Fruit fly (Drosophila melanogaster) whole organism, embryonic: ENCODE measurements around the gene CG8958.

Experiments
- Ada2b ChIP-seq: fragments of 200-800 bp; sonication (Bioruptor generic); IDR thresholded peaks from 2 replicates; pipeline ENCODE4 v1.3.6; 2022; ENCODE audit warnings: missing biosample characterization, missing genetic modification characterization
- Bgb ChIP-seq: fragments of 200-800 bp; sonication (Bioruptor generic); IDR thresholded peaks from 2 replicates; pipeline ENCODE4 v1.3.6; 2022; ENCODE audit warnings: missing biosample characterization, missing genetic modification characterization; ENCODE audit not compliant: partially characterized antibody
- Blimp-1 ChIP-seq: fragments of 200-800 bp; sonication (Bioruptor generic); optimal IDR thresholded peaks from 3 replicates; lab custom pipeline; 2018; ENCODE audit warnings: missing biosample characterization, missing genetic modification characterization, mild to moderate bottlenecking, moderate library complexity, missing genetic modification reagents
- CG10979 ChIP-seq: fragments of 200-800 bp; sonication (Bioruptor generic); optimal IDR thresholded peaks from 2 replicates; lab custom pipeline; 2018; ENCODE audit warnings: missing biosample characterization, mild to moderate bottlenecking, missing genetic modification characterization, moderate library complexity
- CG11456 ChIP-seq: fragments of 200-800 bp; sonication (Bioruptor generic); IDR thresholded peaks from 3 replicates; pipeline ENCODE4 v1.3.6; 2022; ENCODE audit warnings: missing biosample characterization, missing genetic modification characterization
- CG12071 ChIP-seq: fragments of 200-800 bp; sonication (Bioruptor generic); optimal IDR thresholded peaks from 3 replicates; lab custom pipeline; 2018; ENCODE audit warnings: missing biosample characterization, mild to moderate bottlenecking, missing genetic modification characterization
- CG12769 ChIP-seq: fragments of 200-800 bp; sonication (Bioruptor generic); optimal IDR thresholded peaks from 2 replicates; lab custom pipeline; 2019; ENCODE audit warnings: missing biosample characterization, mild to moderate bottlenecking, missing genetic modification characterization, moderate library complexity
- CG13287 ChIP-seq: fragments of 200-800 bp; sonication (Bioruptor generic); IDR thresholded peaks from 2 replicates; pipeline ENCODE4 v1.3.6; 2022; ENCODE audit warnings: missing biosample characterization, missing genetic modification characterization; ENCODE audit not compliant: partially characterized antibody
- CG15269 ChIP-seq: fragments of 200-800 bp; sonication (Bioruptor generic); optimal IDR thresholded peaks from 2 replicates; lab custom pipeline; 2018; ENCODE audit warnings: missing biosample characterization, mild to moderate bottlenecking, missing genetic modification characterization, moderate library complexity
- CG15479 ChIP-seq: fragments of 200-800 bp; sonication (Bioruptor generic); optimal IDR thresholded peaks from 3 replicates; lab custom pipeline; 2019; ENCODE audit warnings: missing biosample characterization, mild to moderate bottlenecking, missing genetic modification characterization, moderate library complexity
- CG15696 ChIP-seq: fragments of 200-800 bp; sonication (Bioruptor generic); optimal IDR thresholded peaks from 2 replicates; lab custom pipeline; 2019; ENCODE audit warnings: missing biosample characterization, mild to moderate bottlenecking, missing genetic modification characterization, moderate library complexity
- CG18764 ChIP-seq: fragments of 200-800 bp; sonication (Bioruptor generic); optimal IDR thresholded peaks from 3 replicates; lab custom pipeline; 2016; ENCODE audit warnings: missing biosample characterization, missing genetic modification characterization
- CG32532 ChIP-seq: fragments of 200-800 bp; sonication (Bioruptor generic); IDR thresholded peaks from 2 replicates; pipeline ENCODE4 v1.3.6; 2022; ENCODE audit warnings: missing biosample characterization, missing genetic modification characterization
- CG4707 ChIP-seq: fragments of 200-800 bp; sonication (Bioruptor generic); optimal IDR thresholded peaks from 2 replicates; lab custom pipeline; 2018; ENCODE audit warnings: missing biosample characterization, mild to moderate bottlenecking, missing genetic modification characterization, moderate library complexity
- CG7271 ChIP-seq: fragments of 200-800 bp; sonication (Bioruptor generic); optimal IDR thresholded peaks from 2 replicates; lab custom pipeline; 2018; ENCODE audit warnings: missing biosample characterization, mild to moderate bottlenecking, missing genetic modification characterization, moderate library complexity
- CG7786 ChIP-seq: fragments of 200-800 bp; sonication (Bioruptor generic); optimal IDR thresholded peaks from 2 replicates; lab custom pipeline; 2016; ENCODE audit warnings: missing biosample characterization, missing genetic modification characterization
- CG7839 ChIP-seq: fragments of 200-800 bp; sonication (Bioruptor generic); optimal IDR thresholded peaks from 3 replicates; lab custom pipeline; 2018; ENCODE audit warnings: missing biosample characterization, mild to moderate bottlenecking, missing genetic modification characterization, moderate library complexity
- CG7987 ChIP-seq: fragments of 200-800 bp; sonication (Bioruptor generic); optimal IDR thresholded peaks from 2 replicates; lab custom pipeline; 2018; ENCODE audit warnings: missing biosample characterization, mild to moderate bottlenecking, missing genetic modification characterization, moderate library complexity
- Deaf1 ChIP-seq: fragments of 200-800 bp; optimal IDR thresholded peaks from 3 replicates; lab custom pipeline; 2019; ENCODE audit warnings: missing biosample characterization, mild to moderate bottlenecking, missing genetic modification characterization, moderate library complexity
- E2f2 ChIP-seq: fragments of 200-800 bp; sonication (Bioruptor generic); IDR thresholded peaks from 2 replicates; pipeline ENCODE4 v1.3.6; 2022; ENCODE audit warnings: missing biosample characterization, missing genetic modification characterization
- Fer2 ChIP-seq: fragments of 200-800 bp; sonication (Bioruptor generic); optimal IDR thresholded peaks from 2 replicates; lab custom pipeline; 2018; ENCODE audit warnings: missing biosample characterization, mild to moderate bottlenecking, missing genetic modification characterization, moderate library complexity
- Fer3 ChIP-seq: fragments of 200-800 bp; sonication (Bioruptor generic); optimal IDR thresholded peaks from 2 replicates; lab custom pipeline; 2018; ENCODE audit warnings: missing biosample characterization, mild to moderate bottlenecking, missing genetic modification characterization, moderate library complexity
- GATAe ChIP-seq: fragments of 200-800 bp; sonication (Bioruptor generic); conservative IDR thresholded peaks from 2 replicates; pipeline ENCODE4 v1.3.6; 2022; ENCODE audit warnings: missing biosample characterization, missing genetic modification characterization
- H15 ChIP-seq: fragments of 200-800 bp; sonication (Bioruptor generic); IDR thresholded peaks from 3 replicates; pipeline ENCODE4 v1.3.6; 2022; ENCODE audit warnings: missing biosample characterization, missing genetic modification characterization
- Hand ChIP-seq: fragments of 200-800 bp; sonication (Bioruptor generic); optimal IDR thresholded peaks from 2 replicates; lab custom pipeline; 2017; ENCODE audit warnings: mild to moderate bottlenecking, missing biosample characterization, missing genetic modification reagents, missing genetic modification characterization
- HmgD ChIP-seq: fragments of 200-800 bp; sonication (Bioruptor generic); optimal IDR thresholded peaks from 3 replicates; lab custom pipeline; 2016; ENCODE audit warnings: missing biosample characterization, missing genetic modification characterization
- Mrtf ChIP-seq: fragments of 200-800 bp; sonication (Bioruptor generic); IDR thresholded peaks from 3 replicates; pipeline ENCODE4 v1.3.6; 2022; ENCODE audit warnings: missing biosample characterization, missing genetic modification characterization
- Optix ChIP-seq: fragments of 200-800 bp; sonication (Bioruptor generic); IDR thresholded peaks from 3 replicates; pipeline ENCODE4 v1.3.6; 2022; ENCODE audit warnings: missing biosample characterization, missing genetic modification characterization
- TFAM ChIP-seq: fragments of 200-800 bp; sonication (Bioruptor generic); optimal IDR thresholded peaks from 2 replicates; lab custom pipeline; 2017; ENCODE audit warnings: missing biosample characterization, missing genetic modification characterization, inconsistent platforms
- ap ChIP-seq: fragments of 200-800 bp; sonication (Bioruptor generic); IDR thresholded peaks from 2 replicates; pipeline ENCODE4 v1.3.6; 2022; ENCODE audit warnings: missing biosample characterization, missing genetic modification characterization
- az2 ChIP-seq: fragments of 200-800 bp; sonication (Bioruptor generic); optimal IDR thresholded peaks from 3 replicates; lab custom pipeline; 2016; ENCODE audit warnings: missing biosample characterization, missing genetic modification characterization
- cad ChIP-seq: fragments of >200 bp; optimal IDR thresholded peaks from 2 replicates; lab custom pipeline; 2017; ENCODE audit warnings: missing biosample characterization, missing genetic modification characterization
- cato ChIP-seq: fragments of 200-800 bp; sonication (Bioruptor generic); optimal IDR thresholded peaks from 2 replicates; lab custom pipeline; 2016; ENCODE audit warnings: missing biosample characterization, missing genetic modification characterization, borderline replicate concordance
- dimm ChIP-seq: fragments of 200-800 bp; sonication (Bioruptor generic); IDR thresholded peaks from 2 replicates; pipeline ENCODE4 v1.3.6; 2022; ENCODE audit warnings: missing biosample characterization, missing genetic modification characterization
- disco-r ChIP-seq: fragments of 200-800 bp; sonication (Bioruptor generic); optimal IDR thresholded peaks from 2 replicates; lab custom pipeline; 2016; ENCODE audit warnings: missing biosample characterization, missing genetic modification characterization
- fu2 ChIP-seq: fragments of 200-800 bp; sonication (Bioruptor generic); optimal IDR thresholded peaks from 2 replicates; lab custom pipeline; 2016; ENCODE audit warnings: missing biosample characterization, missing genetic modification characterization
- insv ChIP-seq, 2 experiments: fragments of 200-800 bp; sonication (Bioruptor generic); optimal IDR thresholded peaks; 3 replicates each; lab custom pipeline; 2016 to 2018; ENCODE audit warnings: missing biosample characterization in 2 of 2, missing genetic modification characterization in 2 of 2
- jing ChIP-seq: fragments of 200-800 bp; sonication (Bioruptor generic); optimal IDR thresholded peaks from 2 replicates; lab custom pipeline; 2018; ENCODE audit warnings: missing biosample characterization, mild to moderate bottlenecking, missing genetic modification characterization
- ken ChIP-seq: fragments of 200-800 bp; sonication (Bioruptor generic); IDR thresholded peaks from 3 replicates; pipeline ENCODE4 v1.3.6; 2022; ENCODE audit warnings: missing biosample characterization, missing genetic modification characterization
- mirr ChIP-seq: fragments of 200-800 bp; sonication (Bioruptor generic); optimal IDR thresholded peaks from 3 replicates; lab custom pipeline; 2018; ENCODE audit warnings: missing biosample characterization, mild to moderate bottlenecking, missing genetic modification characterization
- nerfin-2 ChIP-seq: fragments of 200-800 bp; sonication (Bioruptor generic); IDR thresholded peaks from 2 replicates; pipeline ENCODE4 v1.3.6; 2022; ENCODE audit warnings: missing biosample characterization, missing genetic modification characterization; ENCODE audit not compliant: partially characterized antibody
- nom ChIP-seq: fragments of 200-800 bp; sonication (Bioruptor generic); optimal IDR thresholded peaks from 2 replicates; lab custom pipeline; 2017; ENCODE audit warnings: missing biosample characterization, missing genetic modification characterization, mild to moderate bottlenecking, moderate library complexity, missing genetic modification reagents
- phol ChIP-seq: fragments of 200-800 bp; sonication (Bioruptor generic); optimal IDR thresholded peaks from 3 replicates; lab custom pipeline; 2018; ENCODE audit warnings: missing biosample characterization, mild to moderate bottlenecking, missing genetic modification characterization, moderate library complexity
- pnt ChIP-seq: fragments of 200-800 bp; sonication (Bioruptor generic); optimal IDR thresholded peaks from 3 replicates; lab custom pipeline; 2016; ENCODE audit warnings: missing biosample characterization, missing genetic modification characterization
- prd ChIP-seq, 3 experiments: fragments of >200 bp in 2 of 3; fragments of 200-800 bp in 1 of 3; sonication (Bioruptor generic) in 1 of 3; optimal IDR thresholded peaks in 2 of 3; IDR thresholded peaks in 1 of 3; 2 replicates in 2 of 3; 3 replicates in 1 of 3; pipeline versions ENCODE4 v1.3.6 to Lab custom; 2017 to 2022; ENCODE audit warnings: missing biosample characterization in 1 of 3, missing genetic modification characterization in 1 of 3
- pros ChIP-seq: fragments of 200-800 bp; sonication (Bioruptor generic); optimal IDR thresholded peaks from 3 replicates; lab custom pipeline; 2019; ENCODE audit warnings: missing biosample characterization, mild to moderate bottlenecking, missing genetic modification characterization, moderate library complexity
- rib ChIP-seq: fragments of 200-800 bp; sonication (Bioruptor generic); IDR thresholded peaks from 2 replicates; pipeline ENCODE4 v1.3.6; 2022; ENCODE audit warnings: missing biosample characterization, missing genetic modification characterization
- scrt ChIP-seq: fragments of 200-800 bp; sonication (Bioruptor generic); optimal IDR thresholded peaks from 2 replicates; lab custom pipeline; 2018; ENCODE audit warnings: missing biosample characterization, mild to moderate bottlenecking, missing genetic modification characterization, moderate library complexity
- stc ChIP-seq: fragments of 200-800 bp; sonication (Bioruptor generic); IDR thresholded peaks from 2 replicates; pipeline ENCODE4 v1.3.6; 2022; ENCODE audit warnings: missing biosample characterization, missing genetic modification characterization

Gene CG8958

dm6 chrX:16104738-16105426 is 21.9 kb downstream of the CG8958 start, which contains the start of the genes CG42353 and CG42354 (continued):
- TF ChIP-seq TFAM (GFP tag; lab: Kevin White, UChicago) (peak; percentile 82), CG7839 (tag; lab: Kevin White, UChicago) (peak; percentile 97), GATAe (GFP tag; lab: Robert Waterston, UW) (peak; percentile 79), CG4707 (GFP tag; lab: Kevin White, UChicago) (peak; percentile 83), CG32532 (GFP tag; lab: Robert Waterston, UW) (peak; percentile 94), CG18764 (GFP tag; lab: Kevin White, UChicago) (peak; percentile 94), scrt (GFP tag; lab: Kevin White, UChicago) (peak; percentile 90), dimm (GFP tag; lab: Robert Waterston, UW) (peak; percentile 86), fu2 (peak; percentile 92), CG10979 (tag; lab: Kevin White, UChicago) (peak; percentile 98), Ada2b (GFP tag; lab: Robert Waterston, UW) (peak; percentile 92), prd (optimal IDR thresholded peaks at IDR 0.05; lab: Kevin White, UChicago) (no peak), prd (GFP tag; IDR thresholded peaks at IDR 0.05; lab: Robert Waterston, UW) (peak; percentile 96), ap (GFP tag; lab: Robert Waterston, UW) (peak; percentile 88), H15 (peak; percentile 92), CG12071 (GFP tag; lab: Kevin White, UChicago) (peak; percentile 92), stc (GFP tag; lab: Robert Waterston, UW) (peak; percentile 95), CG13287 (GFP tag; lab: Robert Waterston, UW) (no peak), CG15269 (tag; lab: Kevin White, UChicago) (peak; percentile 95), nerfin-2 (GFP tag; lab: Robert Waterston, UW) (peak; percentile 35; the same call in 1 of the 2 replicates), HmgD (peak; percentile 44), phol (peak; percentile 98), Optix (GFP tag; lab: Robert Waterston, UW) (peak; percentile 86; the same call in 2 of the 3 replicates), pnt (peak; percentile 81), nom (peak; percentile 91), cato (GFP tag; lab: Kevin White, UChicago) (peak; percentile 94), CG7271 (peak; percentile 80), az2 (GFP tag; lab: Kevin White, UChicago) (peak; percentile 96), jing (GFP tag; lab: Kevin White, UChicago) (peak; percentile 94), Fer2 (tag; lab: Kevin White, UChicago) (peak; percentile 90), CG12769 (peak; percentile 96), CG7987 (GFP tag; lab: Kevin White, UChicago) (peak; percentile 86), ken (GFP tag; lab: Robert Waterston, UW) (peak; percentile 92), CG15479 (GFP tag; lab: Kevin White, UChicago) (peak; percentile 54), Blimp-1 (peak; percentile 95), pros (peak; percentile 83), CG7786 (GFP tag; lab: Kevin White, UChicago) (peak; percentile 93), Hand (GFP tag; lab: Kevin White, UChicago) (peak; percentile 91), cad (GFP tag; lab: Kevin White, UChicago) (no peak)

dm6 chrX:16105715-16106114 is 22.7 kb downstream of the CG8958 start:
- TF ChIP-seq CG15696 (tag; lab: Kevin White, UChicago) (peak; percentile 26), Bgb (GFP tag; lab: Robert Waterston, UW) (peak; percentile 49; the same call in 1 of the 2 replicates), CG11456 (GFP tag; lab: Robert Waterston, UW) (peak; percentile 94), rib (GFP tag; lab: Robert Waterston, UW) (0 out of 2 replicates have a peak, but pooled peaks have one; percentile 18), Fer3 (tag; lab: Kevin White, UChicago) (peak; percentile 14), insv (GFP tag; optimal IDR thresholded peaks at IDR 0.05; lab: Kevin White, UChicago) (peak in 1 of 2 experiments; percentile 29), Mrtf (GFP tag; lab: Robert Waterston, UW) (peak; percentile 62; the same call in 2 of the 3 replicates), Deaf1 (tag; lab: Kevin White, UChicago) (no peak), disco-r (GFP tag; lab: Kevin White, UChicago) (peak; percentile 59), E2f2 (GFP tag; lab: Robert Waterston, UW) (peak; percentile 17; the same call in 1 of the 2 replicates), mirr (GFP tag; lab: Kevin White, UChicago) (peak; percentile 3)
